Fruit fly (Drosophila melanogaster): ENCODE data around the gene mei-217.

Gene mei-217

dm6 chrX:17181264-17182198 is 38.7 kb upstream of the mei-217 start (continued):
- TF ChIP-seq so (GFP tag; IDR thresholded peaks at IDR 0.05), result no peak
- TF ChIP-seq CG8944 (GFP tag; optimal IDR thresholded peaks at IDR 0.05), result no peak
- TF ChIP-seq Bteb2 (GFP tag; optimal IDR thresholded peaks at IDR 0.05), result no peak
- peak; percentile 36 for TF ChIP-seq CG8924 (tag; optimal IDR thresholded peaks at IDR 0.05)
- TF ChIP-seq p53 (GFP tag; optimal IDR thresholded peaks at IDR 0.05), result no peak
- TF ChIP-seq inv (GFP tag; IDR thresholded peaks at IDR 0.05; ENCODE audit: partially characterized antibody), result no peak
- no peak for TF ChIP-seq slou (GFP tag; optimal IDR thresholded peaks at IDR 0.05)
- no peak for TF ChIP-seq lola (GFP tag; optimal IDR thresholded peaks at IDR 0.05)
- no peak for TF ChIP-seq kah (GFP tag; optimal IDR thresholded peaks at IDR 0.05)
- no peak for TF ChIP-seq CG33557 (GFP tag; optimal IDR thresholded peaks at IDR 0.05)
- no peak for TF ChIP-seq Side (GFP tag; optimal IDR thresholded peaks at IDR 0.05)
- TF ChIP-seq ac (GFP tag; optimal IDR thresholded peaks at IDR 0.05), result no peak
- no peak for TF ChIP-seq sqz (GFP tag; optimal IDR thresholded peaks at IDR 0.05)
- no peak for TF ChIP-seq CG7987 (GFP tag; optimal IDR thresholded peaks at IDR 0.05)
- TF ChIP-seq Doc2 (GFP tag; IDR thresholded peaks at IDR 0.05), result no peak
- TF ChIP-seq CG17829 (tag; optimal IDR thresholded peaks at IDR 0.05), result peak; percentile 43
- no peak for TF ChIP-seq CG43689 (GFP tag; IDR thresholded peaks at IDR 0.05)
- TF ChIP-seq CG10654 (GFP tag; optimal IDR thresholded peaks at IDR 0.05), result no peak
- TF ChIP-seq CG30020 (tag; optimal IDR thresholded peaks at IDR 0.05), result no peak
- no peak for TF ChIP-seq Neu2 (GFP tag; optimal IDR thresholded peaks at IDR 0.05; ENCODE audit: borderline replicate concordance)
- TF ChIP-seq Abd-B (GFP tag; optimal IDR thresholded peaks at IDR 0.05), result no peak
- no peak for TF ChIP-seq MESR4 (GFP tag; optimal IDR thresholded peaks at IDR 0.05)
- peak; percentile 1 for TF ChIP-seq caup (GFP tag; optimal IDR thresholded peaks at IDR 0.05; ENCODE audit: severe bottlenecking)
- TF ChIP-seq Sry-δ (GFP tag; optimal IDR thresholded peaks at IDR 0.05), result no peak
- no peak for TF ChIP-seq salm (tag; optimal IDR thresholded peaks at IDR 0.05)
- TF ChIP-seq org-1 (GFP tag; optimal IDR thresholded peaks at IDR 0.05), result no peak
- no peak for TF ChIP-seq Opbp (GFP tag; IDR thresholded peaks at IDR 0.05; ENCODE audit: partially characterized antibody)
- TF ChIP-seq chm (GFP tag; IDR thresholded peaks at IDR 0.05), result no peak
- TF ChIP-seq br (optimal IDR thresholded peaks at IDR 0.05), result no peak
- no peak for TF ChIP-seq Adf1 (GFP tag; IDR thresholded peaks at IDR 0.05)
- TF ChIP-seq Hsf (GFP tag; optimal IDR thresholded peaks at IDR 0.05), result no peak
- TF ChIP-seq Tbp (GFP tag; optimal IDR thresholded peaks at IDR 0.05), result no peak
- TF ChIP-seq CG17802 (tag; optimal IDR thresholded peaks at IDR 0.05), result no peak
- no peak for TF ChIP-seq kni (GFP tag; optimal IDR thresholded peaks at IDR 0.05)
- no peak for TF ChIP-seq CG4360 (GFP tag; IDR thresholded peaks at IDR 0.05)
- TF ChIP-seq ranshi (GFP tag; IDR thresholded peaks at IDR 0.05), result peak; percentile 31; the same call in 1 of the 2 replicates
- TF ChIP-seq Jarid2 (GFP tag; optimal IDR thresholded peaks at IDR 0.05), result no peak
- TF ChIP-seq HLHmδ (GFP tag; optimal IDR thresholded peaks at IDR 0.05), result no peak
- peak; percentile 6 for TF ChIP-seq CG1233 (GFP tag; optimal IDR thresholded peaks at IDR 0.05)
- TF ChIP-seq CG2678 (tag; optimal IDR thresholded peaks at IDR 0.05), result peak; percentile 57
- peak; percentile 34 for TF ChIP-seq Sox100B (GFP tag; optimal IDR thresholded peaks at IDR 0.05)
- no peak for TF ChIP-seq hkb (optimal IDR thresholded peaks at IDR 0.05)
- peak; percentile 52; the same call in 1 of the 2 replicates for TF ChIP-seq hkb (GFP tag; IDR thresholded peaks at IDR 0.05)
- no peak for TF ChIP-seq Nf-YB (GFP tag; optimal IDR thresholded peaks at IDR 0.05)
- TF ChIP-seq ci (GFP tag; IDR thresholded peaks at IDR 0.05), result no peak
- no peak for TF ChIP-seq CG7357 (GFP tag; IDR thresholded peaks at IDR 0.05)
- TF ChIP-seq mld (GFP tag; IDR thresholded peaks at IDR 0.05; ENCODE audit: partially characterized antibody), result no peak
- TF ChIP-seq CG30403 (GFP tag; optimal IDR thresholded peaks at IDR 0.05), result no peak
- no peak for TF ChIP-seq stc (GFP tag; IDR thresholded peaks at IDR 0.05)
- TF ChIP-seq dimm (GFP tag; IDR thresholded peaks at IDR 0.05), result no peak
